Worm (Caenorhabditis elegans): Measurements from ENCODE around the gene Y37H2A.14.

ce11 chrV:18133177-18133576 lies 10.4 kb upstream of the Y37H2A.14 start, which contains the start of gene Y37H2A.18:
- TF ChIP-seq hlh-1 (tag; optimal IDR thresholded peaks at IDR 0.05), result no peak
- TF ChIP-seq ceh-43 (GFP tag; optimal IDR thresholded peaks at IDR 0.05), result no peak
- no peak for TF ChIP-seq unc-120 (tag; optimal IDR thresholded peaks at IDR 0.05; ENCODE audit: poor library complexity, severe bottlenecking)
- TF ChIP-seq nhr-76 (tag; optimal IDR thresholded peaks at IDR 0.05), result no peak
- TF ChIP-seq unc-39 (tag; optimal IDR thresholded peaks at IDR 0.05), result no peak
- no peak for TF ChIP-seq elt-1 (tag; optimal IDR thresholded peaks at IDR 0.05; ENCODE audit: borderline replicate concordance, insufficient read depth)
- TF ChIP-seq ces-1 (GFP tag; optimal IDR thresholded peaks at IDR 0.05), result no peak
